Fruit fly (Drosophila melanogaster) whole organism, embryonic: ENCODE results near the gene Agpat1.

Experiments
- Bgb ChIP-seq: fragments of 200-800 bp; sonication (Bioruptor generic); IDR thresholded peaks from 2 replicates; pipeline ENCODE4 v1.3.6; 2022; ENCODE audit warnings: missing biosample characterization, missing genetic modification characterization; ENCODE audit not compliant: partially characterized antibody
- CG10267 ChIP-seq: fragments of 200-800 bp; sonication (Bioruptor generic); optimal IDR thresholded peaks from 2 replicates; lab custom pipeline; 2018; ENCODE audit warnings: missing biosample characterization, mild to moderate bottlenecking, missing genetic modification characterization, moderate library complexity
- CG10321 ChIP-seq: fragments of 200-800 bp; sonication (Bioruptor generic); IDR thresholded peaks from 2 replicates; pipeline ENCODE4 v1.3.6; 2022; ENCODE audit warnings: missing biosample characterization, missing genetic modification characterization
- CG10431 ChIP-seq: fragments of 200-800 bp; sonication (Bioruptor generic); optimal IDR thresholded peaks from 3 replicates; lab custom pipeline; 2018; ENCODE audit warnings: missing biosample characterization, mild to moderate bottlenecking, missing genetic modification characterization
- CG11723 ChIP-seq: fragments of 200-800 bp; sonication (Bioruptor generic); optimal IDR thresholded peaks from 2 replicates; lab custom pipeline; 2017; ENCODE audit warnings: missing biosample characterization, mild to moderate bottlenecking, missing genetic modification characterization
- CG12104 ChIP-seq: fragments of 200-800 bp; sonication (Bioruptor generic); optimal IDR thresholded peaks from 3 replicates; lab custom pipeline; 2016; ENCODE audit warnings: missing biosample characterization, missing genetic modification characterization
- CG16863 ChIP-seq: fragments of 200-800 bp; sonication (Bioruptor generic); optimal IDR thresholded peaks from 3 replicates; lab custom pipeline; 2016; ENCODE audit warnings: missing biosample characterization, missing genetic modification characterization
- CG17568 ChIP-seq: fragments of 200-800 bp; sonication (Bioruptor generic); optimal IDR thresholded peaks from 2 replicates; lab custom pipeline; 2018; ENCODE audit warnings: missing biosample characterization, mild to moderate bottlenecking, missing genetic modification characterization, moderate library complexity
- CG2199 ChIP-seq: fragments of 200-800 bp; sonication (Bioruptor generic); IDR thresholded peaks from 3 replicates; pipeline ENCODE4 v1.3.6; 2022; ENCODE audit warnings: missing biosample characterization, missing genetic modification characterization
- CG2678 ChIP-seq: fragments of 200-800 bp; sonication (Bioruptor generic); optimal IDR thresholded peaks from 3 replicates; lab custom pipeline; 2019; ENCODE audit warnings: missing biosample characterization, mild to moderate bottlenecking, missing genetic modification characterization, moderate library complexity
- CG30403 ChIP-seq: fragments of 200-800 bp; sonication (Bioruptor generic); optimal IDR thresholded peaks from 3 replicates; lab custom pipeline; 2016; ENCODE audit warnings: missing biosample characterization, missing genetic modification characterization
- CG31224 ChIP-seq: fragments of 200-800 bp; sonication (Bioruptor generic); IDR thresholded peaks from 2 replicates; pipeline ENCODE4 v1.3.6; 2022; ENCODE audit warnings: missing biosample characterization, missing genetic modification characterization
- CG7963 ChIP-seq: fragments of 200-800 bp; sonication (Bioruptor generic); IDR thresholded peaks from 3 replicates; pipeline ENCODE4 v1.3.6; 2022; ENCODE audit warnings: missing biosample characterization, missing genetic modification characterization; ENCODE audit not compliant: partially characterized antibody
- CG9876 ChIP-seq: fragments of 200-800 bp; sonication (Bioruptor generic); optimal IDR thresholded peaks from 2 replicates; lab custom pipeline; 2016; ENCODE audit warnings: missing biosample characterization, missing genetic modification characterization
- D19A ChIP-seq: fragments of 200-800 bp; optimal IDR thresholded peaks from 3 replicates; lab custom pipeline; 2019; ENCODE audit warnings: missing biosample characterization, mild to moderate bottlenecking, missing genetic modification characterization, moderate library complexity
- Dbx ChIP-seq: fragments of 200-800 bp; sonication (Bioruptor generic); IDR thresholded peaks from 3 replicates; pipeline ENCODE4 v1.3.6; 2022; ENCODE audit warnings: missing biosample characterization, missing genetic modification characterization
- Drgx ChIP-seq: fragments of 200-800 bp; sonication (Bioruptor generic); IDR thresholded peaks from 2 replicates; pipeline ENCODE4 v1.3.6; 2022; ENCODE audit warnings: missing biosample characterization, missing genetic modification characterization
- Fer1 ChIP-seq: fragments of 200-800 bp; sonication (Bioruptor generic); optimal IDR thresholded peaks from 2 replicates; lab custom pipeline; 2017; ENCODE audit warnings: missing biosample characterization, mild to moderate bottlenecking, missing genetic modification characterization
- HLH3B ChIP-seq: fragments of 200-800 bp; sonication (Bioruptor generic); IDR thresholded peaks from 2 replicates; pipeline ENCODE4 v1.3.6; 2022; ENCODE audit warnings: missing biosample characterization, missing genetic modification characterization
- HmgZ ChIP-seq: fragments of 200-800 bp; sonication (Bioruptor generic); optimal IDR thresholded peaks from 2 replicates; lab custom pipeline; 2018; ENCODE audit warnings: missing biosample characterization, mild to moderate bottlenecking, missing genetic modification characterization
- Hmr ChIP-seq: fragments of 200-800 bp; sonication (Bioruptor generic); optimal IDR thresholded peaks from 3 replicates; lab custom pipeline; 2017; ENCODE audit warnings: mild to moderate bottlenecking, missing biosample characterization, missing genetic modification reagents, missing genetic modification characterization
- Hr3 ChIP-seq: fragments of 200-800 bp; sonication (Bioruptor generic); optimal IDR thresholded peaks from 3 replicates; lab custom pipeline; 2016; ENCODE audit warnings: missing biosample characterization, missing genetic modification characterization
- Hr51 ChIP-seq, 2 experiments: fragments of 200-800 bp; sonication (Bioruptor generic); optimal IDR thresholded peaks; 2 replicates in 1 of 2; 3 replicates in 1 of 2; lab custom pipeline; 2016 to 2018; ENCODE audit warnings: missing biosample characterization in 2 of 2, missing genetic modification characterization in 2 of 2, mild to moderate bottlenecking in 1 of 2, moderate library complexity in 1 of 2
- Lhr ChIP-seq: fragments of 200-800 bp; sonication (Bioruptor generic); optimal IDR thresholded peaks from 3 replicates; lab custom pipeline; 2017; ENCODE audit warnings: mild to moderate bottlenecking, missing biosample characterization, missing genetic modification reagents, missing genetic modification characterization
- Max ChIP-seq: fragments of 200-800 bp; sonication (Bioruptor generic); optimal IDR thresholded peaks from 2 replicates; lab custom pipeline; 2016; ENCODE audit warnings: missing biosample characterization, mild to moderate bottlenecking, missing genetic modification characterization
- Med ChIP-seq: fragments of 200-800 bp; sonication (Bioruptor generic); peaks from one replicate; lab custom pipeline; 2016; ENCODE audit warnings: missing biosample characterization, missing genetic modification characterization, mild to moderate bottlenecking, inconsistent platforms, moderate library complexity
- NFAT ChIP-seq: fragments of 200-800 bp; sonication (Bioruptor generic); IDR thresholded peaks from 2 replicates; pipeline ENCODE4 v1.3.6; 2022; ENCODE audit warnings: missing biosample characterization, missing genetic modification characterization
- Rx ChIP-seq: fragments of 200-800 bp; sonication (Bioruptor generic); IDR thresholded peaks from 2 replicates; pipeline ENCODE4 v1.3.6; 2022; ENCODE audit warnings: missing biosample characterization, missing genetic modification characterization
- Scr ChIP-seq: fragments of 200-800 bp; sonication (Bioruptor generic); IDR thresholded peaks from 2 replicates; pipeline ENCODE4 v1.3.6; 2022; ENCODE audit warnings: missing biosample characterization, missing genetic modification characterization; ENCODE audit not compliant: partially characterized antibody
- Xbp1 ChIP-seq: fragments of 200-800 bp; sonication (Bioruptor generic); optimal IDR thresholded peaks from 3 replicates; lab custom pipeline; 2016; ENCODE audit warnings: missing biosample characterization, mild to moderate bottlenecking, missing genetic modification characterization
- ab ChIP-seq: fragments of 200-800 bp; sonication (Bioruptor generic); optimal IDR thresholded peaks from 2 replicates; lab custom pipeline; 2016; ENCODE audit warnings: missing biosample characterization, missing genetic modification characterization
- croc ChIP-seq: fragments of 200-800 bp; sonication (Bioruptor generic); conservative IDR thresholded peaks from 3 replicates; pipeline ENCODE4 v1.3.6; 2022; ENCODE audit warnings: missing biosample characterization, missing genetic modification characterization
- crol ChIP-seq: fragments of 200-800 bp; sonication (Bioruptor generic); IDR thresholded peaks from 2 replicates; pipeline ENCODE4 v1.3.6; 2022; ENCODE audit warnings: missing biosample characterization, missing genetic modification characterization
- crp ChIP-seq, 2 experiments: fragments of 200-800 bp; sonication (Bioruptor generic); optimal IDR thresholded peaks; 2 replicates in 1 of 2; 3 replicates in 1 of 2; lab custom pipeline; 2017; ENCODE audit warnings: missing biosample characterization in 2 of 2, missing genetic modification characterization in 2 of 2, mild to moderate bottlenecking in 1 of 2, moderate library complexity in 1 of 2
- dm ChIP-seq: fragments of 200-800 bp; sonication (Bioruptor generic); optimal IDR thresholded peaks from 3 replicates; lab custom pipeline; 2016; ENCODE audit warnings: missing biosample characterization, missing genetic modification characterization
- grau ChIP-seq: fragments of 200-800 bp; optimal IDR thresholded peaks from 3 replicates; lab custom pipeline; 2019; ENCODE audit warnings: missing biosample characterization, mild to moderate bottlenecking, missing genetic modification characterization, moderate library complexity
- gsb-n ChIP-seq: fragments of 200-800 bp; sonication (Bioruptor generic); optimal IDR thresholded peaks from 3 replicates; lab custom pipeline; 2018; ENCODE audit warnings: missing biosample characterization, mild to moderate bottlenecking, missing genetic modification characterization
- gt ChIP-seq: fragments of 200-800 bp; sonication (Bioruptor generic); IDR thresholded peaks from 2 replicates; pipeline ENCODE4 v1.3.6; 2022; ENCODE audit warnings: missing biosample characterization, missing genetic modification characterization
- ind ChIP-seq: fragments of 200-800 bp; sonication (Bioruptor generic); optimal IDR thresholded peaks from 3 replicates; lab custom pipeline; 2016; ENCODE audit warnings: missing biosample characterization, missing genetic modification characterization
- pfk ChIP-seq: fragments of 200-800 bp; sonication (Bioruptor generic); optimal IDR thresholded peaks from 2 replicates; lab custom pipeline; 2018; ENCODE audit warnings: missing biosample characterization, mild to moderate bottlenecking, missing genetic modification characterization, moderate library complexity
- phol ChIP-seq: fragments of 200-800 bp; sonication (Bioruptor generic); optimal IDR thresholded peaks from 3 replicates; lab custom pipeline; 2018; ENCODE audit warnings: missing biosample characterization, mild to moderate bottlenecking, missing genetic modification characterization, moderate library complexity
- pnt ChIP-seq: fragments of 200-800 bp; sonication (Bioruptor generic); optimal IDR thresholded peaks from 3 replicates; lab custom pipeline; 2016; ENCODE audit warnings: missing biosample characterization, missing genetic modification characterization
- so ChIP-seq: fragments of 200-800 bp; sonication (Bioruptor generic); IDR thresholded peaks from 3 replicates; pipeline ENCODE4 v1.3.6; 2022; ENCODE audit warnings: missing biosample characterization, missing genetic modification characterization
- sqz ChIP-seq: fragments of 200-800 bp; sonication (Bioruptor generic); optimal IDR thresholded peaks from 3 replicates; lab custom pipeline; 2018; ENCODE audit warnings: missing biosample characterization, mild to moderate bottlenecking, missing genetic modification characterization
- sr ChIP-seq: fragments of 200-800 bp; sonication (Bioruptor generic); IDR thresholded peaks from 3 replicates; pipeline ENCODE4 v1.3.6; 2022; ENCODE audit warnings: missing biosample characterization, missing genetic modification characterization
- tgo ChIP-seq: fragments of 200-800 bp; sonication (Bioruptor generic); IDR thresholded peaks from 3 replicates; pipeline ENCODE4 v1.3.6; 2022; ENCODE audit warnings: missing biosample characterization, missing genetic modification characterization
- unc-4 ChIP-seq: fragments of 200-800 bp; sonication (Bioruptor generic); IDR thresholded peaks from 2 replicates; pipeline ENCODE4 v1.3.6; 2022; ENCODE audit warnings: missing biosample characterization, missing genetic modification characterization; ENCODE audit not compliant: partially characterized antibody
- unpg ChIP-seq: fragments of 200-800 bp; sonication (Bioruptor generic); optimal IDR thresholded peaks from 3 replicates; lab custom pipeline; 2018; ENCODE audit warnings: missing biosample characterization, mild to moderate bottlenecking, missing genetic modification characterization, moderate library complexity

Agpat1 gene

DNA sequence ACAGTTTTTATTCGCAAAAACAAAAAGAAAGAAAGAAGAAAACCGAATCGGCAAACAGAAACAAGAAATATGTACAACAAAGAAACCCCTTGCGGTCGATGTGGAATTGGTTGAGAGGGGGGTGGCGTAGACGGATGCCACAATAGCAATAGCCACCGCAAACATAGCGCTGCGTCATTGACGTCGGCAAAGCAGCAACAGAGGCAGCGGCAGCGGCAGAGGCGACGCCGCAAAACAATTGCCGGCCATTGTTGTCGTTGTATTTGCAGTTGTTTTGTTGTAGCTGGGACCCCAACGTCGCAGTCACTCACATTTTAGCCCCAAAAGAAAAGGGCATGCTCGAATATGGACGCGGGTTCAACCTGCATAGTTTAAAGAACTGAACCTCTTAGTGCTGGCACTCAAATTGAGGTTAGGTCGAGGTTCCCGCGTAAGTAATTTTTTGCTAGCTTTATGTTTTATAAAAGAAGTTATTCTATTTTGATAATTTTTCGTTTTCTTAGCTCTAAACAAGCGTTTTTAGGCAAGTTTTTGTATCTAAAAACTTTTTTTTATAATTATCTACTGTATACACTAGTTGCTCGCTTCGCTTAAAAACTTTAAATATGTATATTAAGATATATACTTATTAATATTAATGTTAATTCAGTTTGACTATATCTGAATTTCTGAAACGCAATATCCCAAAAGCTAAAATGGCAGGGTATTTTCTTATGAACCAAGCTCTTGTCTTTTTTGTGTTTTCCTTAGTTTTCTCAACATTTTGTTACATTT is 9.3 kb upstream of the Agpat1 start (continued):
- no peak for TF ChIP-seq pfk (GFP tag; lab: Kevin White, UChicago)
- peak; percentile 83 for TF ChIP-seq CG30403
- TF ChIP-seq Hr51 (GFP tag; optimal IDR thresholded peaks at IDR 0.05; lab: Kevin White, UChicago), result peak; percentile 54 to 79
- peak; percentile 5 for TF ChIP-seq CG17568 (GFP tag; lab: Kevin White, UChicago)
- peak; percentile 89 for TF ChIP-seq crol (GFP tag; lab: Robert Waterston, UW)
- no peak; the same call in 2 of the 3 replicates for TF ChIP-seq sr (GFP tag; lab: Robert Waterston, UW)
- TF ChIP-seq ind, result peak; percentile 81
- no peak for TF ChIP-seq gt (GFP tag; lab: Robert Waterston, UW)
- no peak for TF ChIP-seq unc-4
- TF ChIP-seq pnt, result peak; percentile 53
- TF ChIP-seq Max, result peak; percentile 30
- TF ChIP-seq croc (GFP tag; lab: Robert Waterston, UW), result peak; percentile 53; the same call in 2 of the 3 replicates
- TF ChIP-seq NFAT (GFP tag; lab: Robert Waterston, UW), result peak; percentile 82
- peak; percentile 44 for TF ChIP-seq CG9876
- peak; percentile 85 for TF ChIP-seq D19A (tag; lab: Kevin White, UChicago)
- TF ChIP-seq CG12104 (GFP tag; lab: Kevin White, UChicago), result peak; percentile 83
- peak; percentile 88 for TF ChIP-seq Hmr
- TF ChIP-seq Med (GFP tag; lab: Kevin White, UChicago), result peak; percentile 91
- 0 out of 2 replicates have a peak, but pooled peaks have one; percentile 25 for TF ChIP-seq CG10321
- TF ChIP-seq CG7963 (GFP tag; lab: Robert Waterston, UW), result no peak
- TF ChIP-seq HmgZ, result no peak
- no peak; the same call in 1 of the 2 replicates for TF ChIP-seq Bgb
- TF ChIP-seq CG16863 (GFP tag; lab: Kevin White, UChicago), result peak; percentile 18
- peak; percentile 80 for TF ChIP-seq Xbp1 (GFP tag; lab: Kevin White, UChicago)
- TF ChIP-seq CG31224 (GFP tag; lab: Robert Waterston, UW), result peak; percentile 80
- peak; percentile 65 for TF ChIP-seq Drgx (GFP tag; lab: Robert Waterston, UW)
- peak; percentile 23 for TF ChIP-seq gsb-n (tag; lab: Kevin White, UChicago)
- TF ChIP-seq Dbx, result peak; percentile 85
- peak; percentile 88 for TF ChIP-seq Hr3 (GFP tag; lab: Kevin White, UChicago)
- TF ChIP-seq Rx, result peak; percentile 66
- peak; percentile 33; the same call in 1 of the 3 replicates for TF ChIP-seq so (GFP tag; lab: Robert Waterston, UW)
- TF ChIP-seq crp (GFP tag; optimal IDR thresholded peaks at IDR 0.05; lab: Kevin White, UChicago), result no peak
- peak; percentile 88 for TF ChIP-seq grau (tag; lab: Kevin White, UChicago)
- no peak for TF ChIP-seq CG11723 (GFP tag; lab: Kevin White, UChicago)
- TF ChIP-seq CG10267 (tag; lab: Kevin White, UChicago), result peak; percentile 41
- peak; percentile 59 for TF ChIP-seq unpg (GFP tag; lab: Kevin White, UChicago)
- TF ChIP-seq Scr (GFP tag; lab: Robert Waterston, UW), result no peak
- TF ChIP-seq CG2199 (GFP tag; lab: Robert Waterston, UW), result peak; percentile 21; the same call in 1 of the 3 replicates
- no peak for TF ChIP-seq Lhr (GFP tag; lab: Kevin White, UChicago)
- no peak for TF ChIP-seq CG10431
- TF ChIP-seq HLH3B, result peak; percentile 63
- TF ChIP-seq tgo, result peak; percentile 68; the same call in 2 of the 3 replicates
- TF ChIP-seq Fer1 (GFP tag; lab: Kevin White, UChicago), result peak; percentile 51
- peak; percentile 47 for TF ChIP-seq phol (tag; lab: Kevin White, UChicago)
- TF ChIP-seq dm (GFP tag; lab: Kevin White, UChicago), result peak; percentile 16
- peak; percentile 59 for TF ChIP-seq ab (GFP tag; lab: Kevin White, UChicago)
- TF ChIP-seq CG2678, result peak; percentile 89
- TF ChIP-seq sqz (GFP tag; lab: Kevin White, UChicago), result peak; percentile 55
